Worm (Caenorhabditis elegans) whole organism, early embryonic: ENCODE measurements around the gene skpo-1.
A peak's percentile ranks its signal among the peaks of the same experiment; 100 is the strongest.
"Not testable (repeated sequence)": the region's sequence is repeated elsewhere in the genome, so short reads cannot be mapped to it uniquely, and the experiment has no call there.

Experiments
- B0310.2 ChIP-seq: sonication (generic microtip); optimal IDR thresholded peaks from 2 replicates; lab custom pipeline; 2016; ENCODE audit warnings: mild to moderate bottlenecking, missing genetic modification characterization, missing compliant biosample characterization
- F13C5.2 ChIP-seq: sonication (generic microtip); optimal IDR thresholded peaks from 2 replicates; lab custom pipeline; 2017; ENCODE audit warnings: mild to moderate bottlenecking, missing genetic modification characterization, inconsistent platforms, missing compliant biosample characterization
- aly-1 ChIP-seq: sonication (generic microtip); optimal IDR thresholded peaks from 2 replicates; lab custom pipeline; 2016; ENCODE audit warnings: missing genetic modification characterization, missing compliant biosample characterization
- ama-1 ChIP-seq: fragments of 150-350 bp; optimal IDR thresholded peaks from 2 replicates; lab custom pipeline; 2014
- ceh-13 ChIP-seq: fragments of 200-800 bp; sonication (Bioruptor generic); optimal IDR thresholded peaks from 2 replicates; lab custom pipeline; 2018; ENCODE audit warnings: mild to moderate bottlenecking, missing genetic modification characterization, missing compliant biosample characterization
- ceh-36 ChIP-seq: sonication (generic microtip); optimal IDR thresholded peaks from 2 replicates; lab custom pipeline; 2016; ENCODE audit warnings: missing genetic modification characterization, inconsistent platforms, missing compliant biosample characterization
- ets-7 ChIP-seq: sonication (generic microtip); optimal IDR thresholded peaks from 2 replicates; lab custom pipeline; 2016; ENCODE audit warnings: missing genotype, missing genetic modification characterization, missing compliant biosample characterization
- flt-1 ChIP-seq: fragments of 200-800 bp; sonication (Bioruptor generic); IDR thresholded peaks from 2 replicates; pipeline ENCODE4 v1.3.6; 2022; ENCODE audit warnings: missing genetic modification characterization, missing compliant biosample characterization
- hmbx-1 ChIP-seq: sonication (generic microtip); optimal IDR thresholded peaks from 2 replicates; lab custom pipeline; 2016; ENCODE audit warnings: mild to moderate bottlenecking, missing genetic modification characterization, missing compliant biosample characterization
- hmg-4 ChIP-seq: fragments of 200-800 bp; sonication (Bioruptor generic); optimal IDR thresholded peaks from 2 replicates; lab custom pipeline; 2018; ENCODE audit warnings: mild to moderate bottlenecking, missing genetic modification characterization, missing compliant biosample characterization
- hnd-1 ChIP-seq: sonication (generic microtip); optimal IDR thresholded peaks from 2 replicates; lab custom pipeline; 2016; ENCODE audit warnings: missing genetic modification characterization, missing compliant biosample characterization
- pes-1 ChIP-seq: fragments of 200-800 bp; sonication (Bioruptor generic); IDR thresholded peaks from 2 replicates; pipeline ENCODE4 v1.3.6; 2022; ENCODE audit warnings: missing genetic modification reagents, missing genetic modification characterization, missing compliant biosample characterization
- scrt-1 ChIP-seq: fragments of 200-800 bp; sonication (Bioruptor generic); IDR thresholded peaks from 2 replicates; pipeline ENCODE4 v1.3.6; 2022; ENCODE audit warnings: missing genetic modification characterization, missing compliant biosample characterization
- sea-1 ChIP-seq: fragments of 200-800 bp; sonication (Bioruptor generic); conservative IDR thresholded peaks from 2 replicates; pipeline ENCODE4 v1.3.6; 2022; ENCODE audit warnings: missing genetic modification characterization, missing compliant biosample characterization
- tbx-11 ChIP-seq: fragments of 200-800 bp; sonication (Bioruptor generic); IDR thresholded peaks from 2 replicates; pipeline ENCODE4 v1.3.6; 2022; ENCODE audit warnings: missing genetic modification characterization, missing compliant biosample characterization
- tbx-37 ChIP-seq: fragments of 200-800 bp; sonication (Bioruptor generic); conservative IDR thresholded peaks from 2 replicates; pipeline ENCODE4 v1.3.6; 2022; ENCODE audit warnings: missing genetic modification reagents, missing genetic modification characterization, missing compliant biosample characterization
- tra-4 ChIP-seq: sonication (generic microtip); optimal IDR thresholded peaks from 2 replicates; lab custom pipeline; 2017; ENCODE audit warnings: missing genetic modification characterization, missing compliant biosample characterization

Gene skpo-1

DNA sequence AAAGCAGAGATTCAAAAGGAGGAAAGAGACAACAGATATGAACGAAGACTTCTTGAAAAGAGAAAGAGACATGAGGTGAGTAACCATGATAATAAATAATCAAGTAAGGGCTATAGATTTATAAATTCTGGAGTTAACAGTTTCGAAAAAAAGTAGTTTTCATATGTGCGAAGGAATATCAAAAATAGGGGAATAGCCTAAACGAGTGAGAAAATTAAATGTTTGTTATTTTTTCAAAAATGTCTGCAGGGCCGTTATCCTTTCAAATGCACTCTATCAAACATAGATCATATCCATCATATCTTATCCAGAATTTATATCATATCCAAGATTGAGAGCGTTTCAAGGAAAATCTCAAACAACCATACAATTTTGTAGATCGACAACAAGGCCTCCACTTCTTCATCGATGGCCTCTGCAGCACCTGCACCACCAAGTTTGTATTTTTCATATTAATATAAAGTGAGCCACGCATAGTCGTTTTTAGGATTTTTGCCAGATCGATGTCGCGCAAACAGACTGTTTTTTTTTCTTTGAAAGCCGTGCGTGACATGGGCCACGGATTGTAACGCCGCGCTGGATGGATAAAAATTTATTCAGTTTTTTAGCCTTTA lies 16.2 kb upstream of the skpo-1 start:
- TF ChIP-seq tra-4 (tag; lab: Kevin White, UChicago) (no peak), ceh-13 (no peak), hmg-4 (GFP tag; lab: Kevin White, UChicago) (no peak), flt-1 (GFP tag; lab: Robert Waterston, UW) (no peak), hmbx-1 (tag; lab: Kevin White, UChicago) (no peak), pes-1 (GFP tag; lab: Robert Waterston, UW) (no peak), ceh-36 (tag; lab: Kevin White, UChicago) (no peak), ets-7 (tag; lab: Kevin White, UChicago) (no peak)

DNA sequence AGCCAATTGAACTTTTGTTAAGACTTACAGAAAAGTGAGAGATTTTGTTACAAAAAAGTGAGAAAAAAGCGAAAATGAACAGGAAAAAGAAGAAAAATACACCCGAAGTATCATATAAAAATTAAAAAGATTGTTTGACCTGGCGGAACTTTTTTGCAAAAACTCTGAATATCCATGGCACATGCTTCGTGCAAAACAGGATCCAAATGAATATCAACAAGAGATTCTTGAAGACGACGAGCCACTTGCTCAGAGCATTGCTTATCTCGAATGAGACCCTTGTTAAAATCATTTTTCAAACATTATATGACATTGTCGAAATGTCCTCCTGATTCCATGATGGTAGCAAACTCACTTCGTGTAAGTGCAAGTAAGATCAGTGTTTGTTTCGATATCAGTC lies 15.2 kb upstream of the skpo-1 start, which contains the start of gene F14E5.8:
TSS of gene F14E5.8 (plus strand) at position 301 of the 400 bp plus-strand sequence.
- TF ChIP-seq aly-1 (tag; lab: Kevin White, UChicago); ceh-13; B0310.2: not testable (repeated sequence)

DNA sequence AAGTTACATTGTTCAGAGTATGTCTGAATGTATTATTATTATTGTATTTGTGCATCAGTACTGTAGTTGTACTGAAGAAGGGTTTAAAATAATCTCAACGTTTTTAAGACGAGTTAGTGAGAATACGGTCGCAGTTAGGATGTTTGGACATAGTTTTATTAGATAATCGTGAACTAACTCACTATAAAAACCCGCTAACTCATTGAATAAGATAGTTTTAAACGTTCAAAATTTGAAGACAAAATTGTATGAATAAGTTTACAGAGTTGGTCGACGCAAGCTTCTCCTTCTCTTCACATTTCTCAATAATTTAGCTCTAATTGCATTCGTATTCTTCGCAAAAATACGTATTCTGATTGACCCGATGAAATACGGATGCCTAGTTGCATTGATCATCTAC lies 14.4 kb upstream of the skpo-1 start:
- TF ChIP-seq scrt-1 (GFP tag; lab: Robert Waterston, UW) (no peak), pes-1 (GFP tag; lab: Robert Waterston, UW) (no peak), sea-1 (no peak), aly-1 (tag; lab: Kevin White, UChicago) (no peak), flt-1 (GFP tag; lab: Robert Waterston, UW) (no peak)

DNA sequence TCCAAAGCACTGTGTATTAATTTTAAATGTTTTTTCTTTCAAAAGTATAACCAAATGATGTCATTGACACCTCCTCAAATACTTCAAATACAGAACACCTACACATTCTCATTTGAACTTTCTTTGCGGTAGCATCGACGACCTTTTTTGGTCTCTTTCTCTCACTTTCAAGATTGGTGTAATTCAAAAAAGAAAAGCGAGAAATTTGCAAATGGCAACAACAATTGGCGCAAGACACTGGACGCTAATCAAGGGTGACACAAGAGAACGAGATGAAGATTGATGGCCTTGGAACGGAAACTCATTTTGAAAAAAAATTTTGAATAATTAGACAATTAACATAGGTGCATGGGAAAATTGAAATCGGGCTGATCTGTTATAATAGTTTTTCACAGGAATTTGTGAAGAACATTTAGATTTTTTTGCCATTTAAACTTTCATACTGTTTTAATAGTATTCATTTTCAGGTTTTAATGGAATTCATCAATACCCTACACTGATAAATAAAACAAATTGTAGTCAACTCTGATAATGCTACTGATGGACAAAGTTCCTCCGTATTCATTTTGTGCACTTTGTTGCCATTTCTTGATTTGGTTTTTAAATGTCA lies 12.5 kb upstream of the skpo-1 start, which contains the start of gene fdgt-2:
TSS of gene fdgt-2 (plus strand) at position 560 of the 610 bp plus-strand sequence.
- no peak for TF ChIP-seq ets-7 (tag; lab: Kevin White, UChicago)
- no peak for TF ChIP-seq hmg-4 (GFP tag; lab: Kevin White, UChicago)
- no peak for TF ChIP-seq tbx-37 (GFP tag; lab: Robert Waterston, UW)
- TF ChIP-seq pes-1 (GFP tag; lab: Robert Waterston, UW), result no peak
- no peak for TF ChIP-seq flt-1 (GFP tag; lab: Robert Waterston, UW)
- TF ChIP-seq F13C5.2, result no peak
- TF ChIP-seq aly-1 (tag; lab: Kevin White, UChicago), result no peak
- TF ChIP-seq sea-1, result no peak
- no peak for TF ChIP-seq scrt-1 (GFP tag; lab: Robert Waterston, UW)
- no peak for TF ChIP-seq tbx-11
- TF ChIP-seq hmbx-1 (tag; lab: Kevin White, UChicago), result no peak
- TF ChIP-seq tra-4 (tag; lab: Kevin White, UChicago), result no peak
- TF ChIP-seq ceh-13, result no peak
- no peak for TF ChIP-seq ceh-36 (tag; lab: Kevin White, UChicago)
- TF ChIP-seq ama-1 (lab: Kevin White, UChicago), result no peak
- TF ChIP-seq B0310.2, result no peak

DNA sequence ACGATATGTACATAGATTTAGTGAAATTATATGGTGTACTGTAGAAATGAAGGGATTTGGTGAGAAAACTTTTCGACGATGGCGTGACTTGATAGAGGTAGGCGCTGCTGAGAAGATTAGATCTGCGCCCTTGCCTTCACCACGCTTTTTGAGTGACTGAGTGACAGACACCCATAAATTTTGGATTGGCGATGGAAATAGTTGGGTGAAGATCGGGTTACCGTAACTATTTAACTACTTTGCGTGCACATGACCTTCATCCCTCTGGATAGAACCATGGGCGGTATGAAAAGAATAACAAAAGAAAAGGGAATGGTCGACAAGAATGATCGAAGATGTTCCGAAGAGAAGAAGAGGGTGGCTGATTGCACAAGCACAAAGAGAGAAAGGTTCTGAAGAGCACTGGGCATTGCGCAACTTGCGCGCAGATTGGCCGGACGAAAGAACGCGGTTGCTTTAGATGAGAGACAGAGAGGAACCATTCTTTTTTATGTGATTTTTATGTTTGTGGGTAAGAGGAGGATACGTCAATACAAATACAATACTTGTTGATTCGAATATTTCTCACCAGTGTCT lies 10.9 kb upstream of the skpo-1 start:
- TF ChIP-seq tbx-11 (no peak), aly-1 (tag; lab: Kevin White, UChicago) (no peak), pes-1 (GFP tag; lab: Robert Waterston, UW) (no peak), scrt-1 (GFP tag; lab: Robert Waterston, UW) (no peak), B0310.2 (no peak), ets-7 (tag; lab: Kevin White, UChicago) (no peak), ceh-13 (no peak), hmg-4 (GFP tag; lab: Kevin White, UChicago) (peak; percentile 21)

DNA sequence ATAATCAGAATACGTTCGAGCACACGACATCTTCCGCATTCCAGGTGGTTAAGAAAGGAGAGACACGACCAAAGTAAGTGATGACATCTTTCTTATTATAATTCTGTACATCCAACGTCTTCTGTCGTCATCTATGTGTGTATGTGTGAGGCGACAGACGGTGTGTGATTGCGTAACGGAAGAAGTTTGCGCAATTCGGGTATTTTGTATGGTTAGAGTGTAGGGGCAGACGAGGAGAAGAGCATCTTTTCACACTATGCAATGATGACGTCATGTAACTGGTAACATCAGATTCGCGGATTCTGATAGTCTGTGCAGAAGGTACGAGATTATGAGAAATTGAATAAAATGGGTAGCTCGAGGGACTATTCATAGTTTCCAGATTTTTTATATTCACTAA lies 10.4 kb upstream of the skpo-1 start:
- no peak for TF ChIP-seq pes-1 (GFP tag; lab: Robert Waterston, UW)

DNA sequence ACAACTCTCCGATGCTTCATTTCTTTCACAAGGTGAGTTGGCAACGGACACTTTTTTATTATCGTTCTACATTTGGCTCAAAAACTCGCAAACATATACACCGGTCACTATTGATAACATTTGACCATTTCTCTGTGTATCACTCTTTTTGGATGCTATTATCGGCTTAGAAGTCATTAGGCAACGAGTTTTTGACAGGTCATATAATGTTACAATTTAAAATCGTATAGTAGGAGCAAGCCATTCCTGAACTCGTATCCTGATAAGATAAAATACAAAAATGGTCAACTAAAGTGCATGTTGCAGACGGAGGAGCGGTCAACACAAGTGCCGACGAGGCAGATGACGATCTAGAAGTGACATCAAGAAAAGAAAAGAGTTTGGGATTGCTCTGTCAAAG lies 8.3 kb upstream of the skpo-1 start:
- TF ChIP-seq tbx-11 (no peak), ceh-36 (tag; lab: Kevin White, UChicago) (no peak), aly-1 (tag; lab: Kevin White, UChicago) (no peak), hmg-4 (GFP tag; lab: Kevin White, UChicago) (no peak), hmbx-1 (tag; lab: Kevin White, UChicago) (no peak)

DNA sequence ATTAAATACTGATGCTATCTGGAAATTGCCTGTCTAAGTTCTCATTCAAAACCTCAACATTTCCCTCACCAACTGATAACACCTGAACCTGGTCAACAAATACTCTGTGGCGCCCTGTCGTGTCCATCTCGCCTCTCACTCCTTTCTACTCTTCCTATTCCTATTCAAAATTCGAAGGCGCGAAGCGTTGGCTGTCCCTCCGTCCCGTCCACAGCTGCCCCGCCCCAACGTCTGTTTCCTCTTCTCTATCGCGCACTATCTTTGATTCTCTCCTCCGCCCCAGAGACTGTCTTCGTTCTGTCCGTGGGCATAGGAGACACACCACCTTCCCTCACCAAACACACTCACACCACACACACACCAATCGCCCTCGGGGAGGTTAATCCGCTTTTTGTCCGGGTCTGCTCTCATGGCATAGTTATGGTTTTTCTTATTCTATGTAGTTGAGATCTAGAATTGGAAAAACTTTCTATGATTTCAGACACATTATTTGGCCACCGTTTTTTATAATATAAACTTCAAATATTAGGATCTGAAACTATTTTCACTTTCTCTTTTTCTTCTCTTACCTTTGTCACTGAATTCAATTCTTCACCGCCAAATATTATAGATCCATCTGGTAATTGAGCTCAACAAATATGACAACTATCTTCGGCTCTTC lies 7.5 kb upstream of the skpo-1 start, which contains the start of gene efl-3:
TSS of gene efl-3 (plus strand) at position 611 of the 661 bp plus-strand sequence.
- TF ChIP-seq ceh-36 (tag; lab: Kevin White, UChicago) (peak; percentile 21), pes-1 (GFP tag; lab: Robert Waterston, UW) (no peak), hmg-4 (GFP tag; lab: Kevin White, UChicago) (peak; percentile 63), B0310.2 (no peak), scrt-1 (GFP tag; lab: Robert Waterston, UW) (0 out of 2 replicates have a peak, but pooled peaks have one; percentile 58), F13C5.2 (no peak), aly-1 (tag; lab: Kevin White, UChicago) (peak; percentile 43), hmbx-1 (tag; lab: Kevin White, UChicago) (no peak), hnd-1 (tag; lab: Kevin White, UChicago) (no peak), sea-1 (no peak)
